Worm (Caenorhabditis elegans) whole organism, L3 larva: ENCODE results near the gene F13C5.1.
A peak's percentile ranks its signal among the peaks of the same experiment; 100 is the strongest.

ENCODE experiments used
- R02D3.7 ChIP-seq: fragments of 150-350 bp; optimal IDR thresholded peaks from 2 replicates; lab custom pipeline; 2014; ENCODE audit warnings: missing biosample characterization, missing genetic modification characterization
- ZK546.5 ChIP-seq: sonication (generic microtip); optimal IDR thresholded peaks from 2 replicates; lab custom pipeline; 2017; ENCODE audit warnings: missing biosample characterization, missing genetic modification characterization
- aly-2 ChIP-seq: fragments of 150-350 bp; optimal IDR thresholded peaks from 2 replicates; lab custom pipeline; 2014; ENCODE audit warnings: missing biosample characterization, missing genetic modification characterization
- ama-1 ChIP-seq: fragments of 150-350 bp; optimal IDR thresholded peaks from 2 replicates; lab custom pipeline; 2018
- ceh-16 ChIP-seq: sonication (generic microtip); optimal IDR thresholded peaks from 2 replicates; lab custom pipeline; 2017; ENCODE audit warnings: missing biosample characterization, missing genetic modification characterization
- ceh-28 ChIP-seq: fragments of 150-350 bp; optimal IDR thresholded peaks from 2 replicates; lab custom pipeline; 2014; ENCODE audit warnings: missing biosample characterization, missing genetic modification reagents, missing genetic modification characterization
- ceh-82 ChIP-seq: fragments of 150-350 bp; optimal IDR thresholded peaks from 2 replicates; lab custom pipeline; 2014; ENCODE audit warnings: missing biosample characterization, missing genetic modification characterization
- ceh-9 ChIP-seq: sonication (generic microtip); optimal IDR thresholded peaks from 2 replicates; lab custom pipeline; 2018; ENCODE audit warnings: missing biosample characterization, missing genetic modification characterization
- daf-12 ChIP-seq: fragments of 150-350 bp; optimal IDR thresholded peaks from 2 replicates; lab custom pipeline; 2014; ENCODE audit warnings: missing biosample characterization, missing genetic modification reagents, missing genetic modification characterization
- egl-27 ChIP-seq: sonication (generic microtip); optimal IDR thresholded peaks from 4 replicates; lab custom pipeline; 2017; ENCODE audit warnings: missing biosample characterization, missing genetic modification reagents, missing genetic modification characterization
- egl-5 ChIP-seq: fragments of 150-350 bp; optimal IDR thresholded peaks from 2 replicates; lab custom pipeline; 2017; ENCODE audit warnings: missing biosample characterization, missing genetic modification reagents, missing genetic modification characterization, inconsistent platforms
- elt-3 ChIP-seq, 3 experiments: fragments of 150-350 bp in 1 of 3; sonication (generic microtip) in 2 of 3; optimal IDR thresholded peaks; 2 replicates in 2 of 3; 4 replicates in 1 of 3; lab custom pipeline; 2014 to 2017; ENCODE audit warnings: missing biosample characterization in 3 of 3, missing genetic modification characterization in 3 of 3
- eor-1 ChIP-seq, 2 experiments: fragments of 150-350 bp; optimal IDR thresholded peaks; 2 replicates each; lab custom pipeline; 2014 to 2018; ENCODE audit warnings: missing biosample characterization in 2 of 2, missing genetic modification characterization in 2 of 2
- fkh-10 ChIP-seq: sonication (generic microtip); optimal IDR thresholded peaks from 2 replicates; lab custom pipeline; 2017; ENCODE audit warnings: missing biosample characterization, missing genetic modification reagents, missing genetic modification characterization
- hmg-11 ChIP-seq: sonication (generic microtip); optimal IDR thresholded peaks from 2 replicates; lab custom pipeline; 2016; ENCODE audit warnings: missing genetic modification characterization, missing compliant biosample characterization
- jun-1 ChIP-seq: fragments of 150-350 bp; optimal IDR thresholded peaks from 2 replicates; lab custom pipeline; 2014; ENCODE audit warnings: missing biosample characterization, missing genetic modification reagents, missing genetic modification characterization
- lin-15B ChIP-seq: fragments of 150-350 bp; optimal IDR thresholded peaks from 2 replicates; lab custom pipeline; 2014; ENCODE audit warnings: missing biosample characterization, missing genetic modification characterization
- lin-39 ChIP-seq: fragments of 150-350 bp; optimal IDR thresholded peaks from 2 replicates; lab custom pipeline; 2018; ENCODE audit warnings: missing biosample characterization, missing genetic modification reagents, missing genetic modification characterization
- lsy-12 ChIP-seq: sonication (generic microtip); optimal IDR thresholded peaks from 2 replicates; lab custom pipeline; 2016; ENCODE audit warnings: mild to moderate bottlenecking, missing genetic modification characterization, missing compliant biosample characterization
- mdl-1 ChIP-seq: fragments of 150-350 bp; optimal IDR thresholded peaks from 2 replicates; lab custom pipeline; 2014; ENCODE audit warnings: missing biosample characterization, missing genetic modification characterization
- mml-1 ChIP-seq: fragments of 150-350 bp; sonication (generic microtip); optimal IDR thresholded peaks from 3 replicates; lab custom pipeline; 2014; ENCODE audit warnings: missing biosample characterization, missing genetic modification characterization
- nfya-1 ChIP-seq: sonication (generic microtip); optimal IDR thresholded peaks from 2 replicates; lab custom pipeline; 2017; ENCODE audit warnings: missing genetic modification characterization, mild to moderate bottlenecking, missing compliant biosample characterization, antibody characterized with exemption, moderate library complexity; ENCODE audit not compliant: insufficient read depth
- nhr-12 ChIP-seq: fragments of 150-350 bp; optimal IDR thresholded peaks from 2 replicates; lab custom pipeline; 2014; ENCODE audit warnings: missing biosample characterization, missing genetic modification characterization
- nhr-23 ChIP-seq: fragments of 150-350 bp; optimal IDR thresholded peaks from 2 replicates; lab custom pipeline; 2014; ENCODE audit warnings: missing biosample characterization, missing genetic modification reagents, missing genetic modification characterization
- nhr-237 ChIP-seq: fragments of 150-350 bp; optimal IDR thresholded peaks from 2 replicates; lab custom pipeline; 2014; ENCODE audit warnings: missing biosample characterization, missing genetic modification characterization
- nhr-25 ChIP-seq: sonication (generic microtip); optimal IDR thresholded peaks from 2 replicates; lab custom pipeline; 2017; ENCODE audit warnings: missing biosample characterization, missing genetic modification characterization
- nhr-28 ChIP-seq: fragments of 150-350 bp; optimal IDR thresholded peaks from 2 replicates; lab custom pipeline; 2014; ENCODE audit warnings: missing biosample characterization, missing genetic modification characterization
- nhr-67 ChIP-seq: fragments of 150-350 bp; optimal IDR thresholded peaks from 2 replicates; lab custom pipeline; 2014; ENCODE audit warnings: missing biosample characterization, missing genetic modification characterization
- pha-4 ChIP-seq: fragments of 150-350 bp; optimal IDR thresholded peaks from 2 replicates; lab custom pipeline; 2014; ENCODE audit warnings: missing biosample characterization, missing genetic modification reagents, missing genetic modification characterization
- skn-1 ChIP-seq: fragments of 150-350 bp; optimal IDR thresholded peaks from 2 replicates; lab custom pipeline; 2014; ENCODE audit warnings: missing biosample characterization, missing genetic modification characterization
- snpc-4 ChIP-seq: fragments of 150-350 bp; optimal IDR thresholded peaks from 2 replicates; lab custom pipeline; 2014; ENCODE audit warnings: missing biosample characterization, missing genetic modification characterization
- unc-39 ChIP-seq: sonication (generic microtip); optimal IDR thresholded peaks from 4 replicates; lab custom pipeline; 2017; ENCODE audit warnings: missing biosample characterization, missing genetic modification characterization
- unc-62 ChIP-seq: fragments of 150-350 bp; sonication (generic microtip); optimal IDR thresholded peaks from 4 replicates; lab custom pipeline; 2014; ENCODE audit warnings: missing biosample characterization, missing genetic modification reagents, missing genetic modification characterization
- ztf-11 ChIP-seq: fragments of 150-350 bp; optimal IDR thresholded peaks from 2 replicates; lab custom pipeline; 2014; ENCODE audit warnings: missing biosample characterization, missing genetic modification characterization
- ztf-4 ChIP-seq: fragments of 150-350 bp; optimal IDR thresholded peaks from 2 replicates; lab custom pipeline; 2014; ENCODE audit warnings: missing biosample characterization, missing genetic modification characterization

The F13C5.1 gene

ce11 chrX:557857-558256 lies 44.1 kb upstream of the F13C5.1 start, which contains the start of gene nas-38:
Gene nas-38 (plus strand): TSS chrX:558157.
- no peak for TF ChIP-seq jun-1 (tag; lab: Kevin White, UChicago)
- peak; percentile 81 for TF ChIP-seq nhr-25 (tag; lab: Kevin White, UChicago)

ce11 chrX:571367-571766 lies 30.6 kb upstream of the F13C5.1 start:
- no peak for TF ChIP-seq ceh-9 (tag; lab: Kevin White, UChicago)
- no peak for TF ChIP-seq jun-1 (tag; lab: Kevin White, UChicago)
- no peak for TF ChIP-seq ceh-82 (tag; lab: Kevin White, UChicago)
- no peak for TF ChIP-seq nfya-1 (tag; lab: Kevin White, UChicago)
- no peak for TF ChIP-seq pha-4 (tag; lab: Kevin White, UChicago)
- TF ChIP-seq nhr-23 (tag; lab: Kevin White, UChicago) = no peak
- no peak for TF ChIP-seq ama-1
- no peak for TF ChIP-seq nhr-12 (tag; lab: Kevin White, UChicago)
- TF ChIP-seq eor-1 (tag; optimal IDR thresholded peaks at IDR 0.05; lab: Kevin White, UChicago) = no peak
- no peak for TF ChIP-seq daf-12 (tag; lab: Kevin White, UChicago)
- no peak for TF ChIP-seq hmg-11 (tag; lab: Kevin White, UChicago)
- no peak for TF ChIP-seq snpc-4 (tag; lab: Kevin White, UChicago)
- no peak for TF ChIP-seq fkh-10 (GFP tag; lab: Kevin White, UChicago)
- no peak for TF ChIP-seq elt-3 (tag; optimal IDR thresholded peaks at IDR 0.05; lab: Kevin White, UChicago)
- TF ChIP-seq ZK546.5 (tag; lab: Kevin White, UChicago) = no peak
- no peak for TF ChIP-seq egl-5 (tag; lab: Kevin White, UChicago)
- TF ChIP-seq mml-1 = no peak
- no peak for TF ChIP-seq R02D3.7
- TF ChIP-seq lin-15B = no peak

- no peak for TF ChIP-seq unc-39
- TF ChIP-seq nhr-23 (tag; lab: Kevin White, UChicago) = no peak
- TF ChIP-seq mdl-1 = no peak
- no peak for TF ChIP-seq nhr-237 (tag; lab: Kevin White, UChicago)
- TF ChIP-seq ZK546.5 (tag; lab: Kevin White, UChicago) = no peak
- no peak for TF ChIP-seq nfya-1 (tag; lab: Kevin White, UChicago)
- TF ChIP-seq hmg-11 (tag; lab: Kevin White, UChicago) = no peak
- no peak for TF ChIP-seq ztf-4
- TF ChIP-seq ceh-9 (tag; lab: Kevin White, UChicago) = no peak
- TF ChIP-seq unc-62 (GFP tag; lab: Kevin White, UChicago) = no peak
- TF ChIP-seq egl-27 = no peak
- TF ChIP-seq lin-39 = no peak
- TF ChIP-seq elt-3 (tag; optimal IDR thresholded peaks at IDR 0.05; lab: Kevin White, UChicago) = no peak
Measured at ce11 chrX:572601-573000, 29.4 kb upstream of the F13C5.1 start, which contains the start of gene mrp-2. Gene mrp-2 (minus strand): TSS chrX:572701.

- TF ChIP-seq lin-39 = peak; percentile 61
- no peak for TF ChIP-seq unc-39
- no peak for TF ChIP-seq mml-1
- peak; percentile 20 for TF ChIP-seq fkh-10 (GFP tag; lab: Kevin White, UChicago)
- peak; percentile 40 for TF ChIP-seq nhr-23 (tag; lab: Kevin White, UChicago)
- peak; percentile 72 for TF ChIP-seq pha-4 (tag; lab: Kevin White, UChicago)
- peak; percentile 18 for TF ChIP-seq nhr-25 (tag; lab: Kevin White, UChicago)
- TF ChIP-seq skn-1 = peak; percentile 12
- TF ChIP-seq nhr-237 (tag; lab: Kevin White, UChicago) = no peak
- no peak for TF ChIP-seq ceh-82 (tag; lab: Kevin White, UChicago)
- TF ChIP-seq ZK546.5 (tag; lab: Kevin White, UChicago) = no peak
- peak; percentile 2 for TF ChIP-seq hmg-11 (tag; lab: Kevin White, UChicago)
- TF ChIP-seq egl-5 (tag; lab: Kevin White, UChicago) = peak; percentile 64
- TF ChIP-seq egl-27 = no peak
- peak; percentile 38 for TF ChIP-seq ceh-28 (tag; lab: Kevin White, UChicago)
- peak; percentile 52 for TF ChIP-seq nfya-1 (tag; lab: Kevin White, UChicago)
Measured at ce11 chrX:573270-573669, 28.7 kb upstream of the F13C5.1 start.

- no peak for TF ChIP-seq lsy-12 (tag; lab: Kevin White, UChicago)
- no peak for TF ChIP-seq hmg-11 (tag; lab: Kevin White, UChicago)
- no peak for TF ChIP-seq nhr-25 (tag; lab: Kevin White, UChicago)
- TF ChIP-seq aly-2 (tag; lab: Kevin White, UChicago) = no peak
- TF ChIP-seq unc-62 (GFP tag; lab: Kevin White, UChicago) = no peak
- no peak for TF ChIP-seq ztf-11 (tag; lab: Kevin White, UChicago)
- TF ChIP-seq nhr-23 (tag; lab: Kevin White, UChicago) = no peak
- no peak for TF ChIP-seq unc-39
- TF ChIP-seq daf-12 (tag; lab: Kevin White, UChicago) = no peak
- no peak for TF ChIP-seq nhr-12 (tag; lab: Kevin White, UChicago)
- TF ChIP-seq ceh-16 (tag; lab: Kevin White, UChicago) = no peak
- TF ChIP-seq nhr-67 (tag; lab: Kevin White, UChicago) = no peak
- TF ChIP-seq egl-5 (tag; lab: Kevin White, UChicago) = no peak
- TF ChIP-seq ZK546.5 (tag; lab: Kevin White, UChicago) = no peak
- TF ChIP-seq nhr-28 (tag; lab: Kevin White, UChicago) = no peak
Measured at ce11 chrX:575084-575483, 26.9 kb upstream of the F13C5.1 start.
